In the genomic region with DNA sequence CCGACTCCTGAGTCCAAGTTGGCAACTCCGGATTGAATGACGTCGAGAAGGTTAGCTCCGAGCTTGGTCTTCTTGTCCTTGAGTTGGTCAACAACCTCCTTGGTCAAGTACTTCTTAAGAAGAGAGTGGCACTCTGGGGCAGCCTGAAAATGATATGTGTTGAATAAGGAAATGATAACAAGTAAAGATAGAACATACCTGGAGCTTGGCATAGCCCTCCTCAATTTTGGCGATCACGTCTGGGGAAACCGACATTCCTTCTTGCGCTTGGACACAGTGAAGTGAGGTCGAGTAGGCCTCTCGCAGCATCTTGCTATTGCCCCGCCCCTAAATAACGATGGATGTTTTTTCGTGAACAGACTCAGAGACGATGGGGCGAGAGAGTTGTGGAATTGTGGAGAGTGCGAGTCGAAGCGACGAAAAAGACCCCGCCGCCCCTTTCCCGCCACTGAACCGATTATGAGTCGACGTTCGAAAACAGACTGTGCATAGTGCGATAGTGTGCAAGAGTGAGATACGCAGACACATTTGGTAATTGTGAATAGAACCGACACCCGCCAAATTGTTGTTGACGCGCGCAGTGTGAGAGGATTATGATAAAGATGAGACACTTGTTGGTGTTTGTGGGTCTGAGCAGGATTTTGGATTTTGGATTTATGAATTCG, we compare ENCODE assay signal across 3 worm cellular contexts.
A peak's percentile ranks its signal among the peaks of the same experiment; 100 is the strongest.
TF ChIP-seq lines count a peak whose summit lies in the region.

No protein-coding gene starts in this region.

TF ChIP-seq in whole organism, L1 larva, 84 proteins besides CTCF, POLR2A, EP300 and RAD21 (continued from another document):
- peak; percentile 11 for TF ChIP-seq nhr-90 (tag; optimal IDR thresholded peaks at IDR 0.05; lab: Kevin White, UChicago; ENCODE audit: poor library complexity)
- TF ChIP-seq sup-37 (GFP tag; optimal IDR thresholded peaks at IDR 0.05; lab: Kevin White, UChicago): no peak
- no peak for TF ChIP-seq hlh-17 (GFP tag; optimal IDR thresholded peaks at IDR 0.05; lab: Kevin White, UChicago; ENCODE audit: borderline replicate concordance)
- TF ChIP-seq nhr-47 (tag; optimal IDR thresholded peaks at IDR 0.05; lab: Kevin White, UChicago): peak; percentile 7
- TF ChIP-seq C16A3.4 (tag; optimal IDR thresholded peaks at IDR 0.05; lab: Kevin White, UChicago): peak; percentile 33
- no peak for TF ChIP-seq sox-4 (tag; optimal IDR thresholded peaks at IDR 0.05; lab: Kevin White, UChicago)
- TF ChIP-seq nhr-85 (tag; lab: Kevin White, UChicago): peak; percentile 70
- TF ChIP-seq nhr-19 (GFP tag; conservative IDR thresholded peaks at IDR 0.05; lab: Robert Waterston, UW): peak; percentile 18
- TF ChIP-seq snu-23 (GFP tag; optimal IDR thresholded peaks at IDR 0.05; lab: Kevin White, UChicago): peak; percentile 53
- TF ChIP-seq xbp-1 (tag; optimal IDR thresholded peaks at IDR 0.05; lab: Kevin White, UChicago): peak; percentile 18
- peak; percentile 29 for TF ChIP-seq nhr-77 (tag; optimal IDR thresholded peaks at IDR 0.05; lab: Kevin White, UChicago)
- TF ChIP-seq ceh-8 (GFP tag; optimal IDR thresholded peaks at IDR 0.05; lab: Kevin White, UChicago): no peak
- peak; percentile 48 for TF ChIP-seq dsc-1 (tag; optimal IDR thresholded peaks at IDR 0.05; lab: Kevin White, UChicago)
- peak in 1 of 2 experiments; percentile 26 for TF ChIP-seq lsy-2 (tag; optimal IDR thresholded peaks at IDR 0.05; lab: Kevin White, UChicago)
- peak; percentile 53 for TF ChIP-seq nhr-71 (tag; optimal IDR thresholded peaks at IDR 0.05; lab: Kevin White, UChicago)

TF ChIP-seq in whole organism, L3 larva, 47 proteins besides CTCF, POLR2A, EP300 and RAD21 (continued from another document):
- TF ChIP-seq jun-1 (tag; optimal IDR thresholded peaks at IDR 0.05; lab: Kevin White, UChicago) (peak; percentile 16), zag-1 (tag; optimal IDR thresholded peaks at IDR 0.05; lab: Kevin White, UChicago) (no peak), hmg-11 (tag; optimal IDR thresholded peaks at IDR 0.05; lab: Kevin White, UChicago) (peak; percentile 34), fkh-10 (GFP tag; optimal IDR thresholded peaks at IDR 0.05; lab: Kevin White, UChicago) (no peak), lsy-12 (tag; optimal IDR thresholded peaks at IDR 0.05; lab: Kevin White, UChicago) (no peak), eor-1 (tag; optimal IDR thresholded peaks at IDR 0.05; lab: Kevin White, UChicago) (no peak), nhr-43 (tag; optimal IDR thresholded peaks at IDR 0.05; lab: Kevin White, UChicago; ENCODE audit: poor library complexity, severe bottlenecking) (peak; percentile 13), pqm-1 (tag; optimal IDR thresholded peaks at IDR 0.05; lab: Kevin White, UChicago) (peak; percentile 31), R02D3.7 (tag; optimal IDR thresholded peaks at IDR 0.05; lab: Kevin White, UChicago) (no peak), egl-5 (tag; optimal IDR thresholded peaks at IDR 0.05; lab: Kevin White, UChicago) (no peak), mdl-1 (tag; optimal IDR thresholded peaks at IDR 0.05; lab: Kevin White, UChicago) (no peak)

TF ChIP-seq in whole organism, young adult, 124 proteins besides CTCF, POLR2A, EP300 and RAD21 (continued from another document):
- TF ChIP-seq K12H6.12 (tag; optimal IDR thresholded peaks at IDR 0.05; lab: Kevin White, UChicago) (peak; percentile 31), lsy-27 (tag; optimal IDR thresholded peaks at IDR 0.05; lab: Kevin White, UChicago; ENCODE audit: borderline replicate concordance, insufficient read depth) (no peak), zfh-2 (GFP tag; conservative IDR thresholded peaks at IDR 0.05; lab: Robert Waterston, UW) (peak; percentile 81), rcor-1 (GFP tag; IDR thresholded peaks at IDR 0.05; lab: Robert Waterston, UW) (no peak), dox-1 (GFP tag; IDR thresholded peaks at IDR 0.05; lab: Robert Waterston, UW) (peak; percentile 68), egl-44 (GFP tag; IDR thresholded peaks at IDR 0.05; lab: Robert Waterston, UW) (no peak), die-1 (tag; optimal IDR thresholded peaks at IDR 0.05; lab: Kevin White, UChicago) (no peak), nfya-2 (GFP tag; IDR thresholded peaks at IDR 0.05; lab: Robert Waterston, UW) (no peak), F37B4.10 (GFP tag; IDR thresholded peaks at IDR 0.05; lab: Robert Waterston, UW) (no peak), K11D2.4 (GFP tag; IDR thresholded peaks at IDR 0.05; lab: Robert Waterston, UW) (no peak), pha-4 (tag; optimal IDR thresholded peaks at IDR 0.05; lab: Kevin White, UChicago) (no peak), lin-35 (GFP tag; optimal IDR thresholded peaks at IDR 0.05; lab: Kevin White, UChicago) (peak in 1 of 3 experiments; percentile 11), lir-1 (GFP tag; conservative IDR thresholded peaks at IDR 0.05; lab: Robert Waterston, UW) (no peak), C06A6.2 (GFP tag; conservative IDR thresholded peaks at IDR 0.05; lab: Robert Waterston, UW) (no peak), pbrm-1 (GFP tag; IDR thresholded peaks at IDR 0.05; lab: Robert Waterston, UW) (0 out of 2 replicates have a peak, but pooled peaks have one; percentile 27), T26A5.8 (tag; optimal IDR thresholded peaks at IDR 0.05; lab: Kevin White, UChicago) (no peak)
